Worm (Caenorhabditis elegans) whole organism, early embryonic: ENCODE results near the gene F35F10.14.

Experiments used
- F13C5.2 ChIP-seq: sonication (generic microtip); optimal IDR thresholded peaks from 2 replicates; lab custom pipeline; 2017; ENCODE audit warnings: mild to moderate bottlenecking, missing genetic modification characterization, inconsistent platforms, missing compliant biosample characterization
- tra-4 ChIP-seq: sonication (generic microtip); optimal IDR thresholded peaks from 2 replicates; lab custom pipeline; 2017; ENCODE audit warnings: missing genetic modification characterization, missing compliant biosample characterization

DNA sequence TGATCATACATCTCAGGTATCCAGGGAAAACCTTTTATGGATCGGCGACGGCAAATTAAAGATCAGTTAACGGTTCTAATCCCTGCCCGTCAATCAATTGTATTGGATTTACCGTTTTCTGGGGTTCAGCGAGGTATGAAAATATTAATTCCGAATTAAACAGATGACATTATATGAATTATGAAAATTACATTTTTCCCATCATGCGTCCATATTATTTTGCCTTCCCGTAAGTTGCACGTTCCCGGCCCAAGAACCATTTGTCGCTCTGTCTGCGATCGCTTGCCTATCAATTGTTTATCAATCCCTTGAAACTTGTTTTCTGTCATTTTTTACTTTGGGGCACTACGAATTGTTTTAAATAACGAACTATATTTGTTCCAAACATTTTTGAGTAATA lies 41.7 kb upstream of the F35F10.14 start:
- TF ChIP-seq tra-4 = no peak
- TF ChIP-seq F13C5.2 = no peak
